Worm (Caenorhabditis elegans): ENCODE measurements around the gene snap-1.

The snap-1 gene

ce11 chrV:8130149-8130661, at the start of gene snap-1:
Gene snap-1, plus strand, starts transcription at chrV:8130611.
- TF ChIP-seq saeg-2 (GFP tag; IDR thresholded peaks at IDR 0.05), result no peak
- no peak for TF ChIP-seq Y105C5A.15 (GFP tag; IDR thresholded peaks at IDR 0.05)
- no peak for TF ChIP-seq ces-1 (GFP tag; optimal IDR thresholded peaks at IDR 0.05)
- TF ChIP-seq rbr-2 (tag; optimal IDR thresholded peaks at IDR 0.05), result peak; percentile 55
- no peak for TF ChIP-seq F44E2.7 (GFP tag; IDR thresholded peaks at IDR 0.05)
- TF ChIP-seq lir-3 (tag; optimal IDR thresholded peaks at IDR 0.05), result no peak
- TF ChIP-seq hlh-11 (tag; optimal IDR thresholded peaks at IDR 0.05), result peak; percentile 66
- no peak for TF ChIP-seq ztf-7 (tag; optimal IDR thresholded peaks at IDR 0.05)
- TF ChIP-seq lin-13 (GFP tag; optimal IDR thresholded peaks at IDR 0.05), result no peak
- TF ChIP-seq daf-8 (GFP tag; IDR thresholded peaks at IDR 0.05), result no peak
- no peak for TF ChIP-seq lin-38 (GFP tag; IDR thresholded peaks at IDR 0.05)
- peak; percentile 42 for TF ChIP-seq dpl-1 (GFP tag; optimal IDR thresholded peaks at IDR 0.05)
- no peak for TF ChIP-seq nhr-28 (tag; optimal IDR thresholded peaks at IDR 0.05)
- TF ChIP-seq gei-8 (GFP tag; optimal IDR thresholded peaks at IDR 0.05), result no peak
- no peak for TF ChIP-seq attf-4 (tag; optimal IDR thresholded peaks at IDR 0.05)
- no peak for TF ChIP-seq sdz-12 (GFP tag; optimal IDR thresholded peaks at IDR 0.05)
- no peak for TF ChIP-seq dmd-9 (GFP tag; IDR thresholded peaks at IDR 0.05)
- TF ChIP-seq nhr-10 (tag; optimal IDR thresholded peaks at IDR 0.05), result no peak
- no peak for TF ChIP-seq duxl-1 (tag; optimal IDR thresholded peaks at IDR 0.05; ENCODE audit: poor library complexity)
- peak; percentile 88 for TF ChIP-seq aha-1 (tag)
- TF ChIP-seq zag-1 (tag; optimal IDR thresholded peaks at IDR 0.05), result no peak
- TF ChIP-seq egl-43 (GFP tag; IDR thresholded peaks at IDR 0.05), result no peak
- TF ChIP-seq nhr-6 (tag; optimal IDR thresholded peaks at IDR 0.05), result no peak
- no peak for TF ChIP-seq aly-2 (tag; optimal IDR thresholded peaks at IDR 0.05)
- TF ChIP-seq ZK337.2 (GFP tag; IDR thresholded peaks at IDR 0.05), result no peak
- no peak for TF ChIP-seq R02D3.7 (tag; optimal IDR thresholded peaks at IDR 0.05)
- TF ChIP-seq snpc-4 (tag; optimal IDR thresholded peaks at IDR 0.05), result no peak
- TF ChIP-seq zip-11 (GFP tag; IDR thresholded peaks at IDR 0.05), result no peak
- TF ChIP-seq madf-5 (GFP tag; IDR thresholded peaks at IDR 0.05), result no peak
- no peak for TF ChIP-seq unc-39 (tag; optimal IDR thresholded peaks at IDR 0.05)
- no peak for TF ChIP-seq cey-2 (tag; optimal IDR thresholded peaks at IDR 0.05; ENCODE audit: borderline replicate concordance, insufficient read depth)
- TF ChIP-seq hif-1 (tag; optimal IDR thresholded peaks at IDR 0.05), result no peak
- peak in 1 of 2 experiments; percentile 32 for TF ChIP-seq unc-62 (GFP tag; optimal IDR thresholded peaks at IDR 0.05 in 1 of 2)
- TF ChIP-seq unc-62 (tag; optimal IDR thresholded peaks at IDR 0.05), result no peak
- TF ChIP-seq fkh-10 (GFP tag; optimal IDR thresholded peaks at IDR 0.05), result peak; percentile 49
- no peak for TF ChIP-seq T26A8.4 (GFP tag; IDR thresholded peaks at IDR 0.05)
- TF ChIP-seq ceh-28 (tag; optimal IDR thresholded peaks at IDR 0.05), result no peak
- TF ChIP-seq F26F4.8 (GFP tag; conservative IDR thresholded peaks at IDR 0.05), result no peak
- no peak for TF ChIP-seq daf-12 (tag; optimal IDR thresholded peaks at IDR 0.05)
- peak; percentile 42 for TF ChIP-seq T20F7.1 (GFP tag; optimal IDR thresholded peaks at IDR 0.05)
- TF ChIP-seq tra-1 (GFP tag; IDR thresholded peaks at IDR 0.05), result no peak
- no peak for TF ChIP-seq mdt-29 (GFP tag; IDR thresholded peaks at IDR 0.05)
- no peak for TF ChIP-seq zfp-3 (GFP tag; conservative IDR thresholded peaks at IDR 0.05)
- no peak for TF ChIP-seq skn-1 (tag; optimal IDR thresholded peaks at IDR 0.05)
- TF ChIP-seq snpc-1.2 (GFP tag; IDR thresholded peaks at IDR 0.05), result no peak
- peak; percentile 57 for TF ChIP-seq hmg-1.1 (GFP tag; IDR thresholded peaks at IDR 0.05)
- peak in 1 of 2 experiments; percentile 75 for TF ChIP-seq lsy-2 (tag; optimal IDR thresholded peaks at IDR 0.05)
- no peak for TF ChIP-seq unc-130 (GFP tag; optimal IDR thresholded peaks at IDR 0.05)
- TF ChIP-seq ama-1 (optimal IDR thresholded peaks at IDR 0.05), result no peak
- no peak for TF ChIP-seq tag-97 (GFP tag; IDR thresholded peaks at IDR 0.05)
- peak in 1 of 2 experiments; percentile 38 for TF ChIP-seq mdl-1 (tag; optimal IDR thresholded peaks at IDR 0.05)
- TF ChIP-seq Y5F2A.4 (GFP tag; optimal IDR thresholded peaks at IDR 0.05), result no peak
- peak; percentile 20 for TF ChIP-seq nhr-11 (tag; optimal IDR thresholded peaks at IDR 0.05)
